Fruit fly (Drosophila melanogaster) whole organism, prepupa: Measurements from ENCODE around the gene CG4218.

ENCODE experiments used
- CG3032 ChIP-seq: fragments of 200-800 bp; optimal IDR thresholded peaks from 2 replicates; lab custom pipeline; 2019; ENCODE audit warnings: missing biosample characterization, mild to moderate bottlenecking, missing genetic modification characterization, moderate library complexity
- CG31627 ChIP-seq: fragments of 200-800 bp; sonication (Bioruptor generic); optimal IDR thresholded peaks from 3 replicates; lab custom pipeline; 2016; ENCODE audit warnings: missing biosample characterization, missing genetic modification characterization
- CG3919 ChIP-seq: fragments of 200-800 bp; sonication (Bioruptor generic); optimal IDR thresholded peaks from 3 replicates; lab custom pipeline; 2016; ENCODE audit warnings: missing biosample characterization, missing genetic modification characterization
- CG4318 ChIP-seq: fragments of 200-800 bp; sonication (Bioruptor generic); optimal IDR thresholded peaks from 3 replicates; lab custom pipeline; 2017; ENCODE audit warnings: missing biosample characterization, mild to moderate bottlenecking, missing genetic modification characterization
- CG6808 ChIP-seq: fragments of 200-800 bp; sonication (Bioruptor generic); optimal IDR thresholded peaks from 3 replicates; lab custom pipeline; 2017; ENCODE audit warnings: missing biosample characterization, missing genetic modification characterization, mild to moderate bottlenecking, moderate library complexity, missing genetic modification reagents
- CG6854 ChIP-seq: fragments of 200-800 bp; sonication (Bioruptor generic); optimal IDR thresholded peaks from 2 replicates; lab custom pipeline; 2017; ENCODE audit warnings: missing biosample characterization, mild to moderate bottlenecking, missing genetic modification characterization
- CG8119 ChIP-seq: fragments of 200-800 bp; sonication (Bioruptor generic); IDR thresholded peaks from 3 replicates; pipeline ENCODE4 v1.3.6; 2022; ENCODE audit warnings: missing biosample characterization, missing genetic modification characterization
- Eip75B ChIP-seq: fragments of 200-800 bp; sonication (Bioruptor generic); optimal IDR thresholded peaks from 3 replicates; lab custom pipeline; 2016; ENCODE audit warnings: missing biosample characterization, missing genetic modification characterization
- Eip78C ChIP-seq: fragments of 200-800 bp; sonication (Bioruptor generic); peaks from one replicate; lab custom pipeline; 2016; ENCODE audit warnings: missing biosample characterization, missing genetic modification characterization
- Hr39 ChIP-seq: fragments of 200-800 bp; sonication (Bioruptor generic); optimal IDR thresholded peaks from 2 replicates; lab custom pipeline; 2016; ENCODE audit warnings: missing biosample characterization, missing genetic modification characterization
- Hr4 ChIP-seq: fragments of 200-800 bp; sonication (Bioruptor generic); optimal IDR thresholded peaks from 3 replicates; lab custom pipeline; 2016; ENCODE audit warnings: missing biosample characterization, missing genetic modification characterization
- Lpt ChIP-seq: fragments of 200-800 bp; sonication (Bioruptor generic); optimal IDR thresholded peaks from 3 replicates; lab custom pipeline; 2016; ENCODE audit warnings: missing biosample characterization, missing genetic modification characterization
- Sox102F ChIP-seq: fragments of 200-800 bp; sonication (Bioruptor generic); optimal IDR thresholded peaks from 2 replicates; lab custom pipeline; 2016; ENCODE audit warnings: missing biosample characterization, mild to moderate bottlenecking, missing genetic modification characterization
- salr ChIP-seq, 2 experiments: fragments of 200-800 bp; sonication (Bioruptor generic); optimal IDR thresholded peaks; 3 replicates each; lab custom pipeline; 2016 to 2018; ENCODE audit warnings: missing biosample characterization in 2 of 2, missing genetic modification characterization in 2 of 2, mild to moderate bottlenecking in 1 of 2

dm6 chr2L:14530685-14531084 is 18.2 kb downstream of the CG4218 start:
- TF ChIP-seq CG3919 (GFP tag; lab: Kevin White, UChicago) (no peak), Sox102F (GFP tag; lab: Kevin White, UChicago) (no peak), CG3032 (tag; lab: Kevin White, UChicago) (no peak), salr (GFP tag; optimal IDR thresholded peaks at IDR 0.05; lab: Kevin White, UChicago) (no peak), Lpt (no peak), CG31627 (GFP tag; lab: Kevin White, UChicago) (no peak), Eip75B (no peak), CG4318 (GFP tag; lab: Kevin White, UChicago) (no peak), Hr4 (GFP tag; lab: Kevin White, UChicago) (no peak), CG6854 (GFP tag; lab: Kevin White, UChicago) (no peak), Hr39 (GFP tag; lab: Kevin White, UChicago) (no peak), Eip78C (GFP tag; lab: Kevin White, UChicago) (no peak), CG6808 (no peak), CG8119 (GFP tag; lab: Robert Waterston, UW) (no peak)
